Worm (Caenorhabditis elegans) whole organism, dauer: ENCODE data around the gene clec-22.

Experiments
- unc-62 ChIP-seq: sonication (generic microtip); optimal IDR thresholded peaks from 2 replicates; lab custom pipeline; 2017; ENCODE audit warnings: missing biosample characterization, missing genetic modification reagents, missing genetic modification characterization

clec-22 gene

DNA sequence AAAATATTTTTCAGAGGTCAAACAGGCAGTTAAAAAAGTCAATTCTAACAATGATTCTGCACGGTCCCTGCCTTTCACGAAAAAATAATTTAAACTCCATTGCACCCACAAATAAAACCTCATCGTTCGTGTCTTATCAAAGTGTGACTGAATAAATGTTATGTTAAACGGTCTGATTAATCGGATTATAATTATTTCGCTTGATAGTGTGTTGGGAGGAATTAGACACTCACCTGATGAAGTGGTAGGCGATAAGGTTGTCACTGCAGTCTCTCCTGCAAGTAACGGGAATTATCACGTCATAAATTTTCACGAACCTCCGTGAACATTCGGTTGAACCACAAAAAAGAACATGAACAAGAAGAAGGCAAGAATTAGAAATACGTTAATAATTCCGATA, 17.9 kb upstream of the clec-22 start:
- TF ChIP-seq unc-62 (GFP tag; lab: Kevin White, UChicago), result no peak

- no peak for TF ChIP-seq unc-62 (GFP tag; lab: Kevin White, UChicago)
These were observed 17.3 kb upstream of the clec-22 start, which contains the start of gene clec-40 for ce11 chrV:16840961-16841360. TSS of gene clec-40 (minus strand) at chrV:16841061.

- TF ChIP-seq unc-62 (GFP tag; lab: Kevin White, UChicago), result no peak
These were observed 15.3 kb upstream of the clec-22 start, which contains the start of gene clec-25 for ce11 chrV:16842941-16843340. TSS of gene clec-25 (plus strand) at chrV:16843241.

ce11 chrV:16848498-16848897, 9.7 kb upstream of the clec-22 start, which contains the start of the genes clec-36 and clec-26:
TSS of gene clec-36 (minus strand) at chrV:16848598.
TSS of gene clec-26 (plus strand) at chrV:16848611.
- no peak for TF ChIP-seq unc-62 (GFP tag; lab: Kevin White, UChicago)

ce11 chrV:16852002-16852401, 6.2 kb upstream of the clec-22 start, which contains the start of gene clec-37:
TSS of gene clec-37 (minus strand) at chrV:16852102.
- TF ChIP-seq unc-62 (GFP tag; lab: Kevin White, UChicago), result no peak

- no peak for TF ChIP-seq unc-62 (GFP tag; lab: Kevin White, UChicago)
These were observed 4.1 kb upstream of the clec-22 start, which contains the start of the genes clec-35 and clec-27 for ce11 chrV:16853956-16854683. TSS of gene clec-35 (minus strand) at chrV:16854056. TSS of gene clec-27 (plus strand) at chrV:16854633.

- no peak for TF ChIP-seq unc-62 (GFP tag; lab: Kevin White, UChicago)
These were observed 3.5 kb downstream of the clec-22 start, which contains the start of the genes clec-32 and clec-24 for ce11 chrV:16861719-16862118. TSS of gene clec-32 (minus strand) at chrV:16861819. TSS of gene clec-24 (plus strand) at chrV:16862012.

- no peak for TF ChIP-seq unc-62 (GFP tag; lab: Kevin White, UChicago)
These were observed 7.2 kb downstream of the clec-22 start, which contains the start of gene clec-28 for ce11 chrV:16865404-16865803. TSS of gene clec-28 (plus strand) at chrV:16865704.

DNA sequence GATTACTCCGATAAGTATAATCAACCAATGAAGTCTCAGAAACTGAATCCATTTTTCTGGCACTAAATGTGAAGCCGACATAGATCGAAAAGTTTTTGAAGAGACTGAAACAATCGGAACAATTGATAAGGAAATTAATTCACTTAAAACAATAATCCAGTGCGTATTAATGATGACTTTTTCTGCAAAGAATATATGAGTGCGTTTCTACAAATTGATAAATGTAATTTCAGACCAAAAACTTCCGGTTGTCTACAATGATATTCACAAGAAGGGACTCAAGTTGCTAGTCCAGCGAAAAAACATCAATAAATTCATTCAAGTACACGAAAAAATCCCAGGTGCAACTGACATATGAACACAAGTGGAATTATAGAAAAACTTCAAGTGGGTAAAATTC, 11.5 kb downstream of the clec-22 start, which contains the start of gene clec-33:
clec-33 (minus strand) TSS at position 101 of the 400 bp plus-strand sequence.
- no peak for TF ChIP-seq unc-62 (GFP tag; lab: Kevin White, UChicago)

DNA sequence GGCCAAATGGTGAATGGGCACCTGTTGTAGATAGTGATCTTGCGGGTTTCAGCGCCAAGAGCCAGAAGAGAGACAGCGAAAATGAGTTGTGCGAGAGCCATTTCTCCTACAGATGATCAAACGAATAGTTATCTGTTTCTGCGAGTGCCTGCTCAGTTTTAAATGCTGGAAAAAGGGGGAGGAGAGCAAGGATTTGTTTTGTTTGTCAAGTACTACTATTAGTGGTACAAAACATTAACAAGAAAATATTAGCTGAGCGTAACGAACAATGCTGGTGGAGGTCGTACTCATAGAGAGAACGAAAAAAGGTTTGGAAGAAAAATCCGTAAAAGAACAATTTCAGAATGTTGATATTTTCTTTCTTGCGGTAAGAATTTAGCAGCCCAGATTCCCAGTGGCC, 13.2 kb downstream of the clec-22 start, which contains the start of gene thn-4:
thn-4 (minus strand) TSS at position 101 of the 400 bp plus-strand sequence.
- no peak for TF ChIP-seq unc-62 (GFP tag; lab: Kevin White, UChicago)

DNA sequence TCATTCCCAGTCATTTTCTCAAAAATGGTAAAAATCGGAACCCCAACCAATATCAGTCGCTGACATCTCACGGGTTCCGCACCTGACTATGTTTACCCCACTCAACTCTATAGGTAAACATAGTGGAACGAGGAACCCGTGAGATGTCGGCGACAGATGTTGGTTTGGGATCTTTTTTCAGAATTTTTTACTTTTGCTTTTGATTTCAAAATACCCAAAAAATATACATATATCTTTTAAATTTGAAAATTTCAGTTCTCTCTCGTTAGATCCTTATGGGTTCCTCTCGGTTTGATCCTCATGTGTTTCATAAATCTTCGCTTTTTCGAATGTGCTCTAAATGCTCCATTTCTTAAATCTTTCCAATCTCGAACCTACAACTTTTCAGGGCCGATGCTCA, 15.4 kb downstream of the clec-22 start, which contains the start of gene srw-23:
srw-23 (plus strand) TSS at position 301 of the 400 bp plus-strand sequence.
- no peak for TF ChIP-seq unc-62 (GFP tag; lab: Kevin White, UChicago)

- no peak for TF ChIP-seq unc-62 (GFP tag; lab: Kevin White, UChicago)
These were observed 16.7 kb downstream of the clec-22 start, which contains the start of gene F49A5.10 for ce11 chrV:16874966-16875365. TSS of gene F49A5.10 (plus strand) at chrV:16875266.

- TF ChIP-seq unc-62 (GFP tag; lab: Kevin White, UChicago), result no peak
These were observed 21.3 kb downstream of the clec-22 start for ce11 chrV:16879532-16879931.

- TF ChIP-seq unc-62 (GFP tag; lab: Kevin White, UChicago), result no peak
These were observed 21.8 kb downstream of the clec-22 start, which contains the start of gene F09C6.3 for ce11 chrV:16880054-16880453. TSS of gene F09C6.3 (minus strand) at chrV:16880154.

DNA sequence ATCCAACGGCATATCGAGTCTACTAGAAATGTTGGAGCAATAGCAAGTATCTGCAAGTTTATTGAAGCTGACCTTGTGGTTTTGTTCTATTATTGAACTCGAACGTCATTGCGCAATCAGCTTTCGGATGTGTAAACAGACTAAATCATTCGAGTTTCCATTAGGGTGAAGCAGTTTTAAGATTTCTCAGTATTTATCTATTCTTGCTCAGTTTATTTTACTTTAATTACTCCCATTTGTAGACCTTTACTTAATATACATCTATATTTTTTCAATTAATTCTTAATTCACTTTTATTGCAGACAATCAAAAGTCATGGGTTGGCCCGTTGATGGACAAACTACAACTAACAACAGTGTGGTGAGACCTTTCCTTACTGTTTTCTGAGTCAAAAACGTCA, 22.4 kb downstream of the clec-22 start, which contains the start of gene F09C6.14:
F09C6.14 (plus strand) TSS at position 301 of the 400 bp plus-strand sequence.
- no peak for TF ChIP-seq unc-62 (GFP tag; lab: Kevin White, UChicago)
